Worm (Caenorhabditis elegans) whole organism, midembryonic: Measurements from ENCODE around the gene R07B7.12.

Experiments used
- T22C8.4 ChIP-seq: fragments of 200-800 bp; sonication (Bioruptor generic); IDR thresholded peaks from 2 replicates; pipeline ENCODE4 v1.3.6; 2022; ENCODE audit warnings: missing genetic modification characterization, missing compliant biosample characterization
- cog-1 ChIP-seq: sonication (generic microtip); optimal IDR thresholded peaks from 2 replicates; lab custom pipeline; 2016; ENCODE audit warnings: missing genetic modification characterization, missing compliant biosample characterization
- flt-1 ChIP-seq: fragments of 200-800 bp; sonication (Bioruptor generic); IDR thresholded peaks from 2 replicates; pipeline ENCODE4 v1.3.6; 2022; ENCODE audit warnings: missing genetic modification characterization, missing compliant biosample characterization
- klf-2 ChIP-seq: fragments of 200-800 bp; sonication (Bioruptor generic); conservative IDR thresholded peaks from 2 replicates; pipeline ENCODE4 v1.3.6; 2022; ENCODE audit warnings: missing genetic modification reagents, missing genetic modification characterization, missing compliant biosample characterization
- med-1 ChIP-seq: sonication (generic microtip); optimal IDR thresholded peaks from 2 replicates; lab custom pipeline; 2017; ENCODE audit warnings: missing genetic modification characterization, mild to moderate bottlenecking, missing compliant biosample characterization, antibody characterized with exemption, missing genetic modification reagents; ENCODE audit not compliant: insufficient read depth
- ref-1 ChIP-seq: fragments of 200-800 bp; sonication (Bioruptor generic); conservative IDR thresholded peaks from 2 replicates; pipeline ENCODE4 v1.3.6; 2022; ENCODE audit warnings: missing genetic modification reagents, missing genetic modification characterization, missing compliant biosample characterization
- tab-1 ChIP-seq: fragments of 200-800 bp; sonication (Bioruptor generic); IDR thresholded peaks from 2 replicates; pipeline ENCODE4 v1.3.6; 2022; ENCODE audit warnings: missing genetic modification characterization, missing compliant biosample characterization
- ztf-23 ChIP-seq: fragments of 200-800 bp; sonication (Bioruptor generic); IDR thresholded peaks from 2 replicates; pipeline ENCODE4 v1.3.6; 2022; ENCODE audit warnings: missing genetic modification reagents, missing genetic modification characterization, missing compliant biosample characterization
- ztf-29 ChIP-seq: fragments of 200-800 bp; sonication (Bioruptor generic); IDR thresholded peaks from 2 replicates; pipeline ENCODE4 v1.3.6; 2022; ENCODE audit warnings: missing genetic modification reagents, missing genetic modification characterization, missing compliant biosample characterization

R07B7.12 gene

DNA sequence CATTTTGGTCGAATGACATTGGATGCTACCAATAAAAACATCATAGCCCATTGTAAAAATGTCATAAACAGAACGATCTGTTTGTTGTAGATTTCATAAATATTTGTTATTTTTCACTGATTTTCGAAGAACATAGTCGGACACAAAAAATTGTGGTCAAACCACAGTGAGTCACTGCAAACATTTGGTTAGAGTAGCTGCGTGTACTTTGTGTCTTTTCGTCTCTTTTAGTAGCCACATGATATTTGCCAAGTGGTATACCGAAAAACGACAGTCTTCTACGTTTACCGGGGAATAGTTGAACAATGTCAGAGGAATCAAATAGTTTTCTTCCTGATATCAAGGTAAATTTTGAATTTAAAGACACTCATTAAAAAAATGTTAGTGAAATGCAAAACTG, 2.9 kb downstream of the R07B7.12 start, which contains the start of gene nhr-206:
nhr-206 (plus strand) TSS at position 248 of the 400 bp plus-strand sequence.
- TF ChIP-seq tab-1 (GFP tag; lab: Robert Waterston, UW) (no peak), cog-1 (tag; lab: Kevin White, UChicago) (no peak), T22C8.4 (GFP tag; lab: Robert Waterston, UW) (no peak), ztf-23 (no peak), ztf-29 (GFP tag; lab: Robert Waterston, UW) (no peak), ref-1 (GFP tag; lab: Robert Waterston, UW) (no peak), klf-2 (GFP tag; lab: Robert Waterston, UW) (no peak), flt-1 (no peak), med-1 (GFP tag; lab: Kevin White, UChicago) (no peak)

ce11 chrV:12094030-12094429, 5.2 kb downstream of the R07B7.12 start, which contains the start of gene nhr-208:
Gene nhr-208, plus strand, starts transcription at chrV:12094317.
- TF ChIP-seq cog-1 (tag; lab: Kevin White, UChicago): no peak
- TF ChIP-seq ztf-29 (GFP tag; lab: Robert Waterston, UW): no peak
- no peak for TF ChIP-seq med-1 (GFP tag; lab: Kevin White, UChicago)
- TF ChIP-seq ztf-23: no peak
- no peak for TF ChIP-seq T22C8.4 (GFP tag; lab: Robert Waterston, UW)
- no peak for TF ChIP-seq tab-1 (GFP tag; lab: Robert Waterston, UW)
- no peak for TF ChIP-seq klf-2 (GFP tag; lab: Robert Waterston, UW)
- TF ChIP-seq flt-1: no peak
- no peak for TF ChIP-seq ref-1 (GFP tag; lab: Robert Waterston, UW)

DNA sequence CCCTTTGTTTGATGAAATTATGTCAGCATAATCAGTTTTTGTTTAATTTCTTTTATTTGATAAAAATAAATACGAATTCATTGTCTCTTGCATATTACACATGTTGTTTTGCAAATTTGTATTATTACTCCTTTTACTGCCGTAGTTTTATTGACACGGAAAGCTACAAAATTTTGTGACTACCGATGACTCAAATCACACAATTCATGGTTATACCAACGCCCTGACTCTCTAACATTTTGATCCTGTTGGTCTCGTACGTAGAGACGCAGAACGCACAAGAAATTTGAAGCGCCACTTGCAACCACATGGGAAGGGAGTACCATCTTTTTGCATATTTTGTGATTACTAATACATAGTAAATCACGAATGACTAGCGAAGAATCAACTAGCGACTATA, 7.0 kb downstream of the R07B7.12 start, which contains the start of gene nhr-207:
nhr-207 (plus strand) TSS at position 282 of the 400 bp plus-strand sequence.
- TF ChIP-seq med-1 (GFP tag; lab: Kevin White, UChicago): no peak
- no peak for TF ChIP-seq tab-1 (GFP tag; lab: Robert Waterston, UW)

ce11 chrV:12098123-12098522, 9.2 kb downstream of the R07B7.12 start, which contains the start of gene nhr-209:
Gene nhr-209, plus strand, starts transcription at chrV:12098149.
- TF ChIP-seq klf-2 (GFP tag; lab: Robert Waterston, UW): no peak
- TF ChIP-seq med-1 (GFP tag; lab: Kevin White, UChicago): no peak
- no peak for TF ChIP-seq ztf-29 (GFP tag; lab: Robert Waterston, UW)
- no peak for TF ChIP-seq ztf-23
- TF ChIP-seq cog-1 (tag; lab: Kevin White, UChicago): no peak

DNA sequence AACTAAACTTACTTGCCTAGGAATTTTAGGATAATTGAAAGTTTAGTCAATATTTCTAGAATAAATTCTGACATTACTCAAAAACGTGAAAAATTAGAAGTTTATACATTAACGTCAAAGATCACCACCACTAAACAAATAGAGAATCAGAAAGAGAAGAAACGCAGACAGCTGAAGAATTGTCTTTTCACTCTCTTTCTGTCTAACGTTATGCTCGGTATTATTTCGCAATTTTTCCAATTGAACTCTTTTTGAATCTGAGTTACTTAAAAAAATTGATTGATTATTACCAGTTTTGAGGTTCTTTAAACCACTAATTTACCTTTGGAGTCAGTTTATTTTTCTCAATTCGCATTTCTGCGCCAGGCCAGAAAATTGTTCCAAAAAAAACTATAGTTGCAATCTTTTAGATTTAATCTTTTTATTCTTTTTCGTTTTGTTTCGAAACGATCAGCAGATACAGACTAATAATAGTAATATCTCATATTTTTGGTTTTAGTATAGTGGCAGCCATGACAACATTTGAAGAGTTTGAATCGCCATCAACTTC, 12.0 kb downstream of the R07B7.12 start, which contains the start of gene nhr-154:
nhr-154 (plus strand) TSS at position 500 of the 550 bp plus-strand sequence.
- TF ChIP-seq klf-2 (GFP tag; lab: Robert Waterston, UW): no peak
- no peak for TF ChIP-seq ztf-23
- no peak for TF ChIP-seq med-1 (GFP tag; lab: Kevin White, UChicago)
- no peak for TF ChIP-seq ztf-29 (GFP tag; lab: Robert Waterston, UW)
- TF ChIP-seq T22C8.4 (GFP tag; lab: Robert Waterston, UW): no peak
- TF ChIP-seq tab-1 (GFP tag; lab: Robert Waterston, UW): no peak
- no peak for TF ChIP-seq flt-1
- TF ChIP-seq cog-1 (tag; lab: Kevin White, UChicago): no peak
- TF ChIP-seq ref-1 (GFP tag; lab: Robert Waterston, UW): no peak

- TF ChIP-seq T22C8.4 (GFP tag; lab: Robert Waterston, UW) (no peak), med-1 (GFP tag; lab: Kevin White, UChicago) (no peak), ztf-23 (no peak), tab-1 (GFP tag; lab: Robert Waterston, UW) (no peak), klf-2 (GFP tag; lab: Robert Waterston, UW) (no peak), ztf-29 (GFP tag; lab: Robert Waterston, UW) (no peak), cog-1 (tag; lab: Kevin White, UChicago) (no peak), flt-1 (no peak), ref-1 (GFP tag; lab: Robert Waterston, UW) (no peak)
These were observed 15.0 kb downstream of the R07B7.12 start, which contains the start of gene nhr-153 for ce11 chrV:12103920-12104319. Gene nhr-153, plus strand, starts transcription at chrV:12104220.

DNA sequence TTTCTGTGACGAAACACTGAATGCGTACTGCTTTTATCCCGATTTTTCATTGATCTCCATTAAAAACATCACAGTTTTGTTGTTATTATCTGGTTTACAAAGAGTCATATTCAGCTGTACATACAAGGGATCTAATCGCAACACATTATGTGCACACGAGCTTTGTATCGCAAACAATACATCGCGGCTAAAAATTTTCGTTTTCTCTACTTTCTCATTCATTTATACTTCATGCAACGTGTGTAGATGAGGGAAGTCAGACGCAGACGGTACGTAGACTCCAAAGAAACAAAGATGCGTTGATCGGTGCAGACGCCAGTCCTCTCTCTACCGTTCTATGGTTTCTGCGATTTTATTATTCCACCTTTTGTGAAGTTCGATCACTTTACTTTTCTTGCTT, 18.0 kb downstream of the R07B7.12 start, which contains the start of gene nhr-136:
nhr-136 (plus strand) TSS at position 301 of the 400 bp plus-strand sequence.
- TF ChIP-seq tab-1 (GFP tag; lab: Robert Waterston, UW) (no peak), cog-1 (tag; lab: Kevin White, UChicago) (no peak), ztf-23 (no peak), med-1 (GFP tag; lab: Kevin White, UChicago) (no peak), T22C8.4 (GFP tag; lab: Robert Waterston, UW) (no peak), ztf-29 (GFP tag; lab: Robert Waterston, UW) (no peak), ref-1 (GFP tag; lab: Robert Waterston, UW) (no peak), flt-1 (no peak), klf-2 (GFP tag; lab: Robert Waterston, UW) (no peak)

ce11 chrV:12111452-12111851, 22.6 kb downstream of the R07B7.12 start, which contains the start of gene lhpp-1:
Gene lhpp-1, minus strand, starts transcription at chrV:12111805.
- TF ChIP-seq ztf-29 (GFP tag; lab: Robert Waterston, UW) (no peak), ref-1 (GFP tag; lab: Robert Waterston, UW) (no peak)

ce11 chrV:12113726-12114125, 24.9 kb downstream of the R07B7.12 start:
- no peak for TF ChIP-seq tab-1 (GFP tag; lab: Robert Waterston, UW)
- TF ChIP-seq med-1 (GFP tag; lab: Kevin White, UChicago): no peak
- no peak for TF ChIP-seq T22C8.4 (GFP tag; lab: Robert Waterston, UW)
- TF ChIP-seq ztf-29 (GFP tag; lab: Robert Waterston, UW): no peak
- TF ChIP-seq klf-2 (GFP tag; lab: Robert Waterston, UW): no peak
